Fruit fly (Drosophila melanogaster) whole organism, wandering third instar larva: Measurements from ENCODE around the gene CG15725.

ENCODE experiments used
- Abd-B ChIP-seq: fragments of >200 bp; optimal IDR thresholded peaks from 2 replicates; lab custom pipeline; 2017; ENCODE audit warnings: missing biosample characterization, missing genetic modification characterization
- CG32264 ChIP-seq: fragments of 200-800 bp; sonication (Bioruptor generic); optimal IDR thresholded peaks from 2 replicates; lab custom pipeline; 2016; ENCODE audit warnings: missing biosample characterization, missing genetic modification characterization
- CrebA ChIP-seq: fragments of 200-800 bp; sonication (Bioruptor generic); optimal IDR thresholded peaks from 2 replicates; lab custom pipeline; 2016; ENCODE audit warnings: missing biosample characterization, mild to moderate bottlenecking, missing genetic modification characterization, borderline replicate concordance
- Dfd ChIP-seq: fragments of >200 bp; optimal IDR thresholded peaks from 2 replicates; lab custom pipeline; 2017; ENCODE audit warnings: missing biosample characterization, missing genetic modification characterization
- Dif ChIP-seq: fragments of 200-275, 200-300 bp; sonication (Bioruptor generic); optimal IDR thresholded peaks from 2 replicates; lab custom pipeline; 2018; ENCODE audit warnings: missing biosample characterization, missing genetic modification characterization; ENCODE audit not compliant: partially characterized antibody
- HLH106 ChIP-seq: fragments of 200-800 bp; optimal IDR thresholded peaks from 3 replicates; lab custom pipeline; 2019; ENCODE audit warnings: missing biosample characterization, mild to moderate bottlenecking, missing genetic modification characterization, moderate library complexity
- Hnf4 ChIP-seq: fragments of 200-800 bp; sonication (Bioruptor generic); optimal IDR thresholded peaks from 2 replicates; lab custom pipeline; 2016; ENCODE audit warnings: missing biosample characterization, mild to moderate bottlenecking, missing genetic modification characterization
- Hr78 ChIP-seq: fragments of >200 bp; optimal IDR thresholded peaks from 2 replicates; lab custom pipeline; 2017; ENCODE audit warnings: missing biosample characterization, missing genetic modification characterization
- Hr83 ChIP-seq: fragments of 200-300 bp; sonication (Bioruptor generic); optimal IDR thresholded peaks from 2 replicates; lab custom pipeline; 2016; ENCODE audit warnings: missing biosample characterization, mild to moderate bottlenecking, missing genetic modification characterization, moderate library complexity; ENCODE audit not compliant: poor library complexity, severe bottlenecking
- Myc ChIP-seq: fragments of >200 bp; optimal IDR thresholded peaks from 2 replicates; lab custom pipeline; 2017
- N ChIP-seq: fragments of >200 bp; optimal IDR thresholded peaks from 2 replicates; lab custom pipeline; 2018; ENCODE audit warnings: missing biosample characterization, missing external identifiers, missing genetic modification characterization
- Rel ChIP-seq, 2 experiments: fragments of 200-800 bp; sonication (Bioruptor generic) in 1 of 2; optimal IDR thresholded peaks; 2 replicates in 1 of 2; 3 replicates in 1 of 2; lab custom pipeline; 2016 to 2019; ENCODE audit warnings: mild to moderate bottlenecking in 2 of 2, missing biosample characterization in 2 of 2, missing genetic modification characterization in 2 of 2, moderate library complexity in 1 of 2
- Sp1 ChIP-seq: fragments of 200-800 bp; sonication (Bioruptor generic); optimal IDR thresholded peaks from 3 replicates; lab custom pipeline; 2019; ENCODE audit warnings: missing biosample characterization, mild to moderate bottlenecking, missing genetic modification characterization, moderate library complexity
- br ChIP-seq: fragments of 200-800 bp; sonication (Bioruptor generic); optimal IDR thresholded peaks from 2 replicates; lab custom pipeline; 2016; ENCODE audit warnings: missing biosample characterization, missing genetic modification characterization
- dl ChIP-seq, 2 experiments: fragments of 175-275, 200-275 bp in 1 of 2; fragments of 200-275 bp in 1 of 2; sonication (Bioruptor generic); optimal IDR thresholded peaks; lab custom pipeline; 2018; ENCODE audit warnings: mild to moderate bottlenecking in 2 of 2, missing biosample characterization in 2 of 2, missing genetic modification characterization in 2 of 2, moderate library complexity in 2 of 2; ENCODE audit not compliant: partially characterized antibody in 2 of 2, insufficient read depth in 1 of 2
- dmrt93B ChIP-seq: fragments of 200-800 bp; sonication (Bioruptor generic); optimal IDR thresholded peaks from 2 replicates; lab custom pipeline; 2018; ENCODE audit warnings: missing biosample characterization, mild to moderate bottlenecking, missing genetic modification characterization
- ey ChIP-seq: fragments of 200-800 bp; sonication (Bioruptor generic); optimal IDR thresholded peaks from 2 replicates; lab custom pipeline; 2016; ENCODE audit warnings: missing biosample characterization, missing genetic modification characterization
- foxo ChIP-seq, 2 experiments: fragments of 200-800 bp; sonication (Bioruptor generic); optimal IDR thresholded peaks; 2 replicates in 1 of 2; 3 replicates in 1 of 2; lab custom pipeline; 2016 to 2017; ENCODE audit warnings: missing biosample characterization in 2 of 2, missing genetic modification characterization in 2 of 2
- fru ChIP-seq: fragments of 200-800 bp; sonication (Bioruptor generic); optimal IDR thresholded peaks from 3 replicates; lab custom pipeline; 2016; ENCODE audit warnings: missing biosample characterization, mild to moderate bottlenecking, missing genetic modification characterization
- h ChIP-seq: fragments of 200-800 bp; sonication (Bioruptor generic); optimal IDR thresholded peaks from 3 replicates; lab custom pipeline; 2016; ENCODE audit warnings: missing biosample characterization, mild to moderate bottlenecking, missing genetic modification characterization
- jim ChIP-seq: fragments of 175-275, 200-325 bp; sonication (Bioruptor generic); optimal IDR thresholded peaks from 2 replicates; lab custom pipeline; 2016; ENCODE audit warnings: missing biosample characterization, mild to moderate bottlenecking, missing genetic modification characterization
- lola ChIP-seq: fragments of >200 bp; optimal IDR thresholded peaks from 2 replicates; lab custom pipeline; 2017; ENCODE audit warnings: missing biosample characterization, missing genetic modification characterization
- psq ChIP-seq: fragments of 200-800 bp; sonication (Bioruptor generic); optimal IDR thresholded peaks from 3 replicates; lab custom pipeline; 2017; ENCODE audit warnings: missing biosample characterization, mild to moderate bottlenecking, missing genetic modification characterization, moderate library complexity
- sage ChIP-seq: fragments of 200-800 bp; sonication (Bioruptor generic); optimal IDR thresholded peaks from 2 replicates; lab custom pipeline; 2016; ENCODE audit warnings: missing biosample characterization, mild to moderate bottlenecking, missing genetic modification characterization
- sv ChIP-seq: fragments of 200-800 bp; sonication (Bioruptor generic); optimal IDR thresholded peaks from 3 replicates; lab custom pipeline; 2016; ENCODE audit warnings: missing biosample characterization, missing genetic modification characterization
- usp ChIP-seq: fragments of >200 bp; optimal IDR thresholded peaks from 2 replicates; lab custom pipeline; 2017; ENCODE audit warnings: missing biosample characterization, missing genetic modification characterization
- woc ChIP-seq: sonication (Bioruptor generic); optimal IDR thresholded peaks from 2 replicates; lab custom pipeline; 2016; ENCODE audit warnings: missing biosample characterization, mild to moderate bottlenecking, missing genetic modification characterization

Gene CG15725

DNA sequence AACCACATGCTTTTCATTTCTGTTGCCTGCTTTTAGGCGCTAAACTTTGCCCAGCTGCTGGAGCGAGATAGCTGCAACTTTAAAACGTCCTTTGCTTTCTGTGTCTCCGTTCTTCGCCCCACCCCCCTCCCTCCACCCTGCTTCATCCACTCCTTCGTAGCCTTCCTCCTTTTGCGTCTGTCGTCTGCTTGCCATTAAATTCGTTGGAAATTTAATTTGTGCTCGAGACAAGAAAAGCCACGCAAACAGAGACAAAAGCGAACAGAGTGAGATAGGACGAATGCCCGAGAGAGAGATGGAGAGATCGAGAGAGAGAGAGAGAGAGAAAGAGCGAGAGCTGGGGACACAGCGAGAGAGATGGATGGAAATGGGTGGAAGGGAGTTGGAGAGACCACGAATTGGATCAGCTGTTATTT, 14.3 kb downstream of the CG15725 start:
- TF ChIP-seq N, result no peak
- peak; percentile 0 for TF ChIP-seq h (GFP tag; lab: Kevin White, UChicago)
- no peak for TF ChIP-seq sv (GFP tag; lab: Kevin White, UChicago)
- no peak for TF ChIP-seq sage (GFP tag; lab: Kevin White, UChicago)
- TF ChIP-seq usp, result no peak
- TF ChIP-seq jim (GFP tag; lab: Kevin White, UChicago), result no peak
- no peak for TF ChIP-seq CG32264 (GFP tag; lab: Kevin White, UChicago)
- no peak for TF ChIP-seq ey
- TF ChIP-seq psq (GFP tag; lab: Kevin White, UChicago), result peak; percentile 87
- TF ChIP-seq Dfd (GFP tag; lab: Kevin White, UChicago), result no peak
- TF ChIP-seq dl (GFP tag; optimal IDR thresholded peaks at IDR 0.05; lab: Kevin White, UChicago; ENCODE audit: insufficient read depth in 1 of 2, partially characterized antibody in 2 of 2), result peak in 1 of 2 experiments; percentile 38
- TF ChIP-seq Dif (GFP tag; lab: Kevin White, UChicago), result peak; percentile 10
- TF ChIP-seq woc (GFP tag; lab: Kevin White, UChicago), result no peak
- no peak for TF ChIP-seq dmrt93B (GFP tag; lab: Kevin White, UChicago)

DNA sequence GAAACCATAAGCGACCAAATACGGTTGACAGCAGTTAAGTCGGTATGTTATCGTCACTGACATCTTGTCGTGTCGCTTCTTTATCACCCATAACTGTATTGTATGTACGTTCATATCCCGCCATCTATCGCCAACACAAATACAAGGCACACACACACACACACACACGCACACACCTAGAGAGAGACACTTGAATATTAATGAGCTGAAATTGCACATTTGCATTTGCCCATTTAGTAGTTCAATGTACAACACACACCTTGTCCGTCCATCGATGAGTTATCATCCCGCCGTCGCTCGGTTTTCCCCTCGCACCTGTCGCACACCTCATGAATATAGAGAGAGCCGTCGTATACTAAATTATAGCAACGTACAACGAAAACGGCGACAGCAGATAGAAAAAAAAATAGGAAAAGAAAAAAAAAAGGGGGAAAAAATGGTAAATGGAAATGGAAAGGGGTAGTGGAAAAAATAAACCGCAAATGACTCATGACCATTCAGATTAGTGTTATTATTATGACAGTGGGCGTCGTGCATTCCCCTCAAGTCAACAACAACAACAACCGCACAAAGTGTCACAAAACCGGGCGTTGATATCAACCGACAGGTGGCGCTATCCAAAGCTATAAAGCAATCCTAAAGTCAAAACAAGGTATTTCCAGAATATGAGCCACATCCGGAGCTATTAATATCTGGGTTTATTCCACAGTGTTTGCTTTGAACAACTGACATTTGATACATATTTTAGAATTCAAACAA, 15.6 kb downstream of the CG15725 start:
- TF ChIP-seq Dfd (GFP tag; lab: Kevin White, UChicago) (peak; percentile 65), dl (GFP tag; optimal IDR thresholded peaks at IDR 0.05; lab: Kevin White, UChicago; ENCODE audit: insufficient read depth in 1 of 2, partially characterized antibody in 2 of 2) (no peak), Rel (GFP tag; optimal IDR thresholded peaks at IDR 0.05; lab: Kevin White, UChicago) (no peak), Rel (tag; optimal IDR thresholded peaks at IDR 0.05; lab: Kevin White, UChicago) (peak; percentile 1)

DNA sequence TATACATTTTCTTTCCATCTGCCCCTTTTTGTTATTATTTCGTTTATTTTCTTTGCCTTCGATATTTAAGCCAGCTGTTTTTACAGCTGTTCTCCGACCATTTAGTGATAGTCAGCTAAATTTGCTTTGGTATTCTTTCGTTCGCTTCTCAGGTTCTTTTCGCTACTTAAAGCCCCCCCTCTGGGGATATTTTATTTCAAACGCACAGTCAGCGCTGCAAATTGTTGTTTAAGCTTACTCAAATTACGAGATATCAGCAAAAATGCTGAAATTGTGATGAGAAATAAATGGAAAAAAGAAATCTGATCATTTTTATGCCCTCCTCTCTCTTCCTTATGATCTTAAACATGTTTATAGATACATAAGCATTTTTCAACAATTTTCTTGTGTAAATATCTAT, 16.4 kb downstream of the CG15725 start:
- TF ChIP-seq Hr83 (GFP tag; lab: Kevin White, UChicago), result no peak
- TF ChIP-seq usp, result no peak
- no peak for TF ChIP-seq sv (GFP tag; lab: Kevin White, UChicago)
- TF ChIP-seq dmrt93B (GFP tag; lab: Kevin White, UChicago), result no peak
- TF ChIP-seq lola, result no peak
- no peak for TF ChIP-seq ey
- TF ChIP-seq Abd-B, result no peak
- TF ChIP-seq Myc, result no peak
- TF ChIP-seq Dfd (GFP tag; lab: Kevin White, UChicago), result no peak
- no peak for TF ChIP-seq Hr78
- TF ChIP-seq Hnf4 (GFP tag; lab: Kevin White, UChicago), result no peak
- TF ChIP-seq Sp1 (GFP tag; lab: Kevin White, UChicago), result no peak
- TF ChIP-seq, all 38 proteins: peak for 0

- TF ChIP-seq HLH106 (tag; lab: Kevin White, UChicago) (no peak), Sp1 (GFP tag; lab: Kevin White, UChicago) (peak; percentile 44), Hnf4 (GFP tag; lab: Kevin White, UChicago) (no peak), Dfd (GFP tag; lab: Kevin White, UChicago) (peak; percentile 42), CrebA (GFP tag; lab: Kevin White, UChicago) (peak; percentile 84), br (peak; percentile 25), Rel (GFP tag; optimal IDR thresholded peaks at IDR 0.05; lab: Kevin White, UChicago) (no peak), Rel (tag; optimal IDR thresholded peaks at IDR 0.05; lab: Kevin White, UChicago) (peak; percentile 55), h (GFP tag; lab: Kevin White, UChicago) (peak; percentile 26), psq (GFP tag; lab: Kevin White, UChicago) (peak; percentile 46)
Measured at dm6 chrX:12723332-12723731, 17.7 kb downstream of the CG15725 start.

DNA sequence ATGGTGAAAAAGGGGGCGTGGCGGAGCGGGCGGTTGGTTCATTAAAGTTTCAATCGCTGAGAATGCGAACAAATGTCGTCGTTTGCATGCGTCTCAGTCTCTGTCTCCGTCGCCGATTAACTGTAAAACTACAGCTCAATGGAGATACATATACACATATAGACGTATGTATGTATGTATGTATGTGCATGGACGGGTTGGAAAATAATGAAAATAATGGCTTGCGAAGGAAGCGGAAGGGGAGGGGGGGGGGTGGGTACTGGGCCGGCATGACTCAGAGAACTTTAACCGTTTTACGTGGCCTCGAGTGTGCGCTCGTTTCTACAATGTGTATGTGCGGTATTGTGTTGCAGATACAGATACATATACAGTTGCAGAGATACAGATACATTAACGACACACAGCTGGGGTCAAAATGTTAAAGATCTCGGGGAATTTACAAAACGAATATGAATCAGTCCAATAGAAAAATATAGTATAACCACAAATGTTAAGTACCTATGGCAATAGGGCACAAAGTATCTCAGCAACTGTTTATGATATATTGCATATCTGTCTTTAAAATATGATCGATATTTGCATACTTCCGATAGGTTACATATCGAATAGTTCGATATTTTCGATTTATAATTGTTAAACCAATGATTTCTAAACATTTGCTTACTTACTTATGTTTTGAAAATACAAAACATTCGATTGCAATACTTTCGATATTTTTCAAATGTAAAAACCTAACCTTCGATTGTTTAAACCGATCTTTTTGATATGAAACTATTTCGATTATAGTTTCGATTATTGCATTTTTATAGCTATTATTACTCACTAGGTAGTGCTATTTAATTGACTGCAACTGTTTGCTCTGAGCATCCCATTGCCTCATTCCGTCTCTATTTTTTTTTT, 18.9 kb downstream of the CG15725 start:
- TF ChIP-seq jim (GFP tag; lab: Kevin White, UChicago) (no peak), foxo (GFP tag; optimal IDR thresholded peaks at IDR 0.05; lab: Kevin White, UChicago) (no peak), sv (GFP tag; lab: Kevin White, UChicago) (no peak), woc (GFP tag; lab: Kevin White, UChicago) (peak; percentile 7), Rel (GFP tag; optimal IDR thresholded peaks at IDR 0.05; lab: Kevin White, UChicago) (no peak), Rel (tag; optimal IDR thresholded peaks at IDR 0.05; lab: Kevin White, UChicago) (peak; percentile 1), fru (GFP tag; lab: Kevin White, UChicago) (peak; percentile 6)
